Fruit fly (Drosophila melanogaster): ENCODE measurements around the gene Hsp68.

DNA sequence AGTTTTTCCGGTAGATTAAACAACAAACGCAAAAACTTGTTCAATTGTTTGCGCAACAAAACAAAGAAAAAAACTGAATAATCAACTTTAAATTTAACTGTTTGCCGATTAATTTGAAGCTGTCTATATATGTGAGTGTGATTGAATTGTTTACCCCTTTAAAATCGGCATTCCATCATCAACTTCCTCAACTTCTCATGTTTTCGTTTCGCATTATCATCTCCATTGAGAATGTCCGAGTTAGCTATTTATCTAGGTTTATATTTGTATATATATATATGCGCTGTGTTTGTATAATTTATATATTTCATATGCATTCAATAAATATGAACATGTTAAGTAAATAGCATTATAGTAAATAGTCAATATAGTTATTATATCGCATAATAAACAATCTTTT, 45.3 kb upstream of the Hsp68 start:
- TF ChIP-seq CG11294 (GFP tag; IDR thresholded peaks at IDR 0.05) (no peak), CG10669 (GFP tag; optimal IDR thresholded peaks at IDR 0.05) (no peak)

All from whole organism, prepupa.